Worm (Caenorhabditis elegans): Measurements from ENCODE around the gene K02E7.10.

The K02E7.10 gene

DNA sequence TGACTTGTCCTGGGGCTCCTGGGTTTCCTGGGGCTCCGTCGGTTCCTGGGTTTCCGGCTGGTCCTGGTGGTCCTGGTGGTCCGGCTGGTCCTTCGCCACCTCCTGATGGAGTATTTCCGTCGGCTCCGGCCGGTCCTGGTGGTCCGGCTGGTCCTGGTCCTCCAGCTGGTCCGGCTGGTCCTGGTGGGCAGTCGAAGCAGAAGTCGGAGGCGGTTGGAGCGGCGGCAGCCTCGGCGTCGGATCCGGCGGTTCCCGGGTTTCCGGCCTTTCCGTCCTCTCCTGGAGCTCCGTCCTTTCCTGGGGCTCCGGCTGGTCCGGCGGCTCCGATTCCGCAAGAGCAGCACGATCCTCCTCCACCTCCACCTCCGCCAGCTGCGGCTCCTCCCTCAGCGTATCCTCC, 38.5 kb upstream of the K02E7.10 start:
- no peak for TF ChIP-seq D1046.2 (GFP tag; IDR thresholded peaks at IDR 0.05)
- peak; percentile 95; the same call in 1 of the 2 replicates for TF ChIP-seq pha-4 (GFP tag; IDR thresholded peaks at IDR 0.05)
- TF ChIP-seq pha-4 (tag; optimal IDR thresholded peaks at IDR 0.05): no peak
- TF ChIP-seq snpc-1.2 (GFP tag; IDR thresholded peaks at IDR 0.05): no peak
- peak; percentile 99 for TF ChIP-seq set-16 (GFP tag; IDR thresholded peaks at IDR 0.05)
- TF ChIP-seq spr-3 (GFP tag; optimal IDR thresholded peaks at IDR 0.05): no peak
- no peak for TF ChIP-seq nhr-41 (GFP tag; IDR thresholded peaks at IDR 0.05)

ce11 chrII:1104409-1104808, 37.6 kb upstream of the K02E7.10 start, which contains the start of gene T13B5.9:
T13B5.9 (minus strand) TSS chrII:1104509.
- TF ChIP-seq tra-1 (GFP tag; IDR thresholded peaks at IDR 0.05): no peak
- no peak for TF ChIP-seq daf-12 (tag; optimal IDR thresholded peaks at IDR 0.05)

DNA sequence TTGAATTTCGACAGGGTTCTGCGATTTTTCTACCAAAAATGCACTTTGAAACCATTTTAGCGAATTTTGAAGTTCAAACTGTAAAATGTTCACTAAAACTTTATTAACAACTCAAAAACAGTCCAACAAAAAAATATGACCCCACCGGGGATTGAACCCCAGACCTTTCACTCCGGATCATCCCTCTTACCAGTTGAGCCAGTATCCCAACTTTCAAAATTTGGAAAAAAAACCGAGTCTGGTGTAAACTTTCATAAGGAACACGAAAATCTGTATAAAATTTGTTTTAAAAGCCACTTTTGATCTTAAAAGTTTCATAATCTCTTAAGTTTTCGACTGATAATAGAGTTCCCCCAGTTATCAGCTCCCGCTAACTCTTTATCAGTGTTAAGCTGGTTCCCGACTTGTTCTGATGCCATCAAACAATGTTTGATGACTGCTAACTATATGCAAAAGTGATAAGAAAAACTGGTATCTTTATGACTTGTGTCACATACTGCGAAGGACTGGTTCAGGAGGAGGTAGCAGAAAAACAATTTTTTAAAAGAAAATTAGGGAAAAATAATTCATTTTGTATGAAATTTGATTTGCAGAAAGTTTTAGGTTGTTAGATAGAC, 36.8 kb upstream of the K02E7.10 start:
- TF ChIP-seq F44E2.7 (GFP tag; IDR thresholded peaks at IDR 0.05) (no peak), lin-38 (GFP tag; IDR thresholded peaks at IDR 0.05) (no peak), nhr-48 (tag; optimal IDR thresholded peaks at IDR 0.05) (peak; percentile 31), ama-1 (optimal IDR thresholded peaks at IDR 0.05) (no peak), php-3 (GFP tag; IDR thresholded peaks at IDR 0.05) (peak; percentile 97), mdl-1 (tag; optimal IDR thresholded peaks at IDR 0.05) (peak in 1 of 2 experiments; percentile 37), cey-2 (tag; optimal IDR thresholded peaks at IDR 0.05; ENCODE audit: borderline replicate concordance, insufficient read depth) (peak; percentile 71), jun-1 (tag; optimal IDR thresholded peaks at IDR 0.05) (peak; percentile 50), nhr-102 (tag; optimal IDR thresholded peaks at IDR 0.05) (peak; percentile 87), aly-2 (tag; optimal IDR thresholded peaks at IDR 0.05) (no peak), lin-1 (GFP tag; IDR thresholded peaks at IDR 0.05) (peak; percentile 99), pha-4 (GFP tag; IDR thresholded peaks at IDR 0.05) (peak; percentile 74), pha-4 (tag; optimal IDR thresholded peaks at IDR 0.05) (no peak), tra-1 (GFP tag; IDR thresholded peaks at IDR 0.05) (peak; percentile 97), dmd-9 (GFP tag; IDR thresholded peaks at IDR 0.05) (no peak), dmd-8 (GFP tag; IDR thresholded peaks at IDR 0.05) (no peak), lsy-2 (tag; optimal IDR thresholded peaks at IDR 0.05) (peak in 1 of 2 experiments; percentile 54), mes-2 (tag; optimal IDR thresholded peaks at IDR 0.05; ENCODE audit: poor library complexity, severe bottlenecking) (peak; percentile 33), dmd-6 (GFP tag; IDR thresholded peaks at IDR 0.05) (peak; percentile 99), ceh-20 (GFP tag; IDR thresholded peaks at IDR 0.05) (0 out of 2 replicates have a peak, but pooled peaks have one; percentile 19), ceh-82 (tag; optimal IDR thresholded peaks at IDR 0.05) (no peak), pqm-1 (tag; optimal IDR thresholded peaks at IDR 0.05) (peak; percentile 100), daf-16 (GFP tag; optimal IDR thresholded peaks at IDR 0.05) (peak in 1 of 2 experiments; percentile 55), daf-16 (tag; optimal IDR thresholded peaks at IDR 0.05) (peak; percentile 96), nhr-77 (tag; optimal IDR thresholded peaks at IDR 0.05) (peak; percentile 95), madf-9 (GFP tag; conservative IDR thresholded peaks at IDR 0.05) (no peak), gei-8 (GFP tag; optimal IDR thresholded peaks at IDR 0.05) (no peak), nhr-28 (tag; optimal IDR thresholded peaks at IDR 0.05) (peak; percentile 99), unc-62 (GFP tag; optimal IDR thresholded peaks at IDR 0.05 in 1 of 2) (peak in 1 of 2 experiments; percentile 23), unc-62 (tag; optimal IDR thresholded peaks at IDR 0.05) (no peak), zip-2 (tag; optimal IDR thresholded peaks at IDR 0.05) (no peak), mep-1 (tag; optimal IDR thresholded peaks at IDR 0.05) (peak; percentile 16), saeg-2 (GFP tag; IDR thresholded peaks at IDR 0.05) (0 out of 2 replicates have a peak, but pooled peaks have one; percentile 30), dve-1 (tag; optimal IDR thresholded peaks at IDR 0.05; ENCODE audit: insufficient read depth) (peak; percentile 94), hlh-11 (tag; optimal IDR thresholded peaks at IDR 0.05) (peak; percentile 93), nhr-41 (GFP tag; IDR thresholded peaks at IDR 0.05) (0 out of 2 replicates have a peak, but pooled peaks have one; percentile 59), zfp-3 (GFP tag; conservative IDR thresholded peaks at IDR 0.05) (no peak)

All from whole organism, L4 larva.